Fruit fly (Drosophila melanogaster): ENCODE measurements around the gene CG7968.

CG7968 gene

DNA sequence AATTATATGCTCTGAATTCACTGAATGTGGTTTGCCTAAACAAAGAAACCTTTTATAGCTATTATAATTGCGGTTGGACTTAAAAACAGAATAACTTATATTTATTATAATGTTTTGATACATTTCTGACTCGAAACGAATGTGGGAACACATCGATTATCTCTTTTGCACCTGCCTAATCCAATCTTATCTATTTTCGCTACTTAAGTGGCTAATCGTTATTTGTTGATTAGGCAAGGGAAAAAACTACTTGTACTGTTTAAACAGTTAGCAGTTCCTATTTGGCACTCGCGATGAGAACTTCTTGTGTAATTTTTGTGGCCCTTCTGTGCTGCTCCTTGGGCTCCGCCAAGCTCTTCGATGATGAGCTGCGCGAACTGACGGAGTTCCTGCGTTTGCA is at the start of gene CG7968:
TSS of gene CG7968 (plus strand) at position 276 of the 400 bp plus-strand sequence.
- TF ChIP-seq exex (tag; optimal IDR thresholded peaks at IDR 0.05) (peak; percentile 93), Elba2 (GFP tag; optimal IDR thresholded peaks at IDR 0.05) (no peak), Gug (GFP tag; IDR thresholded peaks at IDR 0.05) (no peak), CG12299 (tag; optimal IDR thresholded peaks at IDR 0.05) (no peak), Fer3 (tag; optimal IDR thresholded peaks at IDR 0.05) (no peak), CG17359 (tag; optimal IDR thresholded peaks at IDR 0.05) (no peak)

DNA sequence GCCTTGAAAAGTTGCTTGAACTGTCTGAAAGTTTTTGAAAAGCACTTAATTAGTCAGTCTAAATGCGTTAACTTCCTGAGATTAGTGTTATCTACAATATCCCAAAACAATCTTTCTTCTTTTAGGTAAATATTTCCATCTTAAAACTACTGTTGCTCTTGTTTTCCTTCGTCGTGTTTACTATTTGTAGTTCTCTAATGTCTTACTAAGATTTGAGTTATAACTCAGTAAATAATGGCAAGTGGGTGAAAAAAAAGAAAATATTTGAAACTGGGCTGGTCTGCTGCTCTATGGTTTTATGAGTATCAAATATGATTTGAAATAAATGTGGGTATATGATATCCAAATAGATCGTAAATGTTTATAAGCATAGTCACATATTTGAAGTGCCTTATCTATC is 48.0 kb upstream of the CG7968 start:
- TF ChIP-seq slp2 (GFP tag; optimal IDR thresholded peaks at IDR 0.05) (no peak), fd96Cb (tag; optimal IDR thresholded peaks at IDR 0.05) (no peak), unc-4 (GFP tag; IDR thresholded peaks at IDR 0.05; ENCODE audit: partially characterized antibody) (no peak), CG31441 (GFP tag; IDR thresholded peaks at IDR 0.05) (no peak), CG31365 (tag; optimal IDR thresholded peaks at IDR 0.05) (peak; percentile 13), NFAT (GFP tag; IDR thresholded peaks at IDR 0.05) (no peak), h (optimal IDR thresholded peaks at IDR 0.05) (no peak), wdn (GFP tag; IDR thresholded peaks at IDR 0.05) (no peak), Fer1 (GFP tag; optimal IDR thresholded peaks at IDR 0.05) (peak; percentile 35), CG13424 (tag; optimal IDR thresholded peaks at IDR 0.05) (peak; percentile 27), CG14860 (GFP tag; IDR thresholded peaks at IDR 0.05; ENCODE audit: partially characterized antibody) (no peak), ATbp (GFP tag; optimal IDR thresholded peaks at IDR 0.05) (peak; percentile 76), CG17359 (tag; optimal IDR thresholded peaks at IDR 0.05) (peak; percentile 50), CG7987 (GFP tag; optimal IDR thresholded peaks at IDR 0.05) (peak; percentile 15), CG4404 (GFP tag; IDR thresholded peaks at IDR 0.05) (no peak), CG6683 (GFP tag; optimal IDR thresholded peaks at IDR 0.05) (no peak), lbe (GFP tag; optimal IDR thresholded peaks at IDR 0.05) (no peak), CrebB (tag; optimal IDR thresholded peaks at IDR 0.05) (peak; percentile 54), CG13296 (GFP tag; optimal IDR thresholded peaks at IDR 0.05) (peak; percentile 8), Awh (GFP tag; IDR thresholded peaks at IDR 0.05) (no peak), CG11085 (GFP tag; IDR thresholded peaks at IDR 0.05) (no peak), pho (GFP tag; optimal IDR thresholded peaks at IDR 0.05) (no peak), CG17385 (GFP tag; optimal IDR thresholded peaks at IDR 0.05) (peak; percentile 12), Rfx (GFP tag; IDR thresholded peaks at IDR 0.05) (no peak), lab (GFP tag; optimal IDR thresholded peaks at IDR 0.05) (no peak), dmrt99B (tag; optimal IDR thresholded peaks at IDR 0.05) (no peak), CG3281 (GFP tag; optimal IDR thresholded peaks at IDR 0.05) (peak; percentile 12), dysf (GFP tag; IDR thresholded peaks at IDR 0.05) (no peak), wek (GFP tag; optimal IDR thresholded peaks at IDR 0.05) (peak; percentile 8), ara (GFP tag; IDR thresholded peaks at IDR 0.05) (no peak), CG1233 (GFP tag; optimal IDR thresholded peaks at IDR 0.05) (peak; percentile 11), CG18599 (GFP tag; optimal IDR thresholded peaks at IDR 0.05) (peak; percentile 23), D19A (tag; optimal IDR thresholded peaks at IDR 0.05) (no peak), CG3407 (GFP tag; optimal IDR thresholded peaks at IDR 0.05) (peak; percentile 21)

- TF ChIP-seq CG15269 (tag; optimal IDR thresholded peaks at IDR 0.05): peak; percentile 13
- TF ChIP-seq dan (GFP tag; IDR thresholded peaks at IDR 0.05): no peak
- TF ChIP-seq nmo (GFP tag; optimal IDR thresholded peaks at IDR 0.05): no peak
- no peak for TF ChIP-seq NC2β (GFP tag; optimal IDR thresholded peaks at IDR 0.05)
- no peak for TF ChIP-seq CG11398 (GFP tag; optimal IDR thresholded peaks at IDR 0.05)
- TF ChIP-seq yki (optimal IDR thresholded peaks at IDR 0.05): no peak
- no peak for TF ChIP-seq br (optimal IDR thresholded peaks at IDR 0.05)
- no peak for TF ChIP-seq NK7.1 (GFP tag; optimal IDR thresholded peaks at IDR 0.05)
- TF ChIP-seq fd64A (GFP tag; optimal IDR thresholded peaks at IDR 0.05): no peak
- no peak for TF ChIP-seq fd3F (GFP tag; optimal IDR thresholded peaks at IDR 0.05)
- peak; percentile 50 for TF ChIP-seq CG10543 (GFP tag; optimal IDR thresholded peaks at IDR 0.05)
- TF ChIP-seq CG15514 (GFP tag; optimal IDR thresholded peaks at IDR 0.05): no peak
- no peak for TF ChIP-seq Dip2 (GFP tag; IDR thresholded peaks at IDR 0.05)
Measured at dm6 chr2L:13802075-13802639, 47.0 kb upstream of the CG7968 start.
